Fruit fly (Drosophila melanogaster) whole organism, embryonic: ENCODE measurements around the gene CG8677.
A peak's percentile ranks its signal among the peaks of the same experiment; 100 is the strongest.

Source experiments
- Atf6 ChIP-seq: fragments of 200-800 bp; sonication (Bioruptor generic); IDR thresholded peaks from 2 replicates; pipeline ENCODE4 v1.3.6; 2022; ENCODE audit warnings: missing biosample characterization, missing genetic modification characterization
- CG10209 ChIP-seq: fragments of 200-800 bp; sonication (Bioruptor generic); optimal IDR thresholded peaks from 3 replicates; lab custom pipeline; 2017; ENCODE audit warnings: missing biosample characterization, mild to moderate bottlenecking, missing genetic modification characterization, missing genetic modification reagents
- CG10267 ChIP-seq: fragments of 200-800 bp; sonication (Bioruptor generic); optimal IDR thresholded peaks from 2 replicates; lab custom pipeline; 2018; ENCODE audit warnings: missing biosample characterization, mild to moderate bottlenecking, missing genetic modification characterization, moderate library complexity
- CG12391 ChIP-seq: fragments of 200-800 bp; sonication (Bioruptor generic); optimal IDR thresholded peaks from 3 replicates; lab custom pipeline; 2018; ENCODE audit warnings: missing biosample characterization, mild to moderate bottlenecking, missing genetic modification characterization, moderate library complexity
- CG13287 ChIP-seq: fragments of 200-800 bp; sonication (Bioruptor generic); IDR thresholded peaks from 2 replicates; pipeline ENCODE4 v1.3.6; 2022; ENCODE audit warnings: missing biosample characterization, missing genetic modification characterization; ENCODE audit not compliant: partially characterized antibody
- CG14441 ChIP-seq: fragments of 200-800 bp; sonication (Bioruptor generic); IDR thresholded peaks from 2 replicates; pipeline ENCODE4 v1.3.6; 2022; ENCODE audit warnings: missing biosample characterization, missing genetic modification characterization
- CG1602 ChIP-seq: fragments of 200-800 bp; sonication (Bioruptor generic); optimal IDR thresholded peaks from 3 replicates; lab custom pipeline; 2016; ENCODE audit warnings: missing biosample characterization, missing genetic modification characterization
- CG1647 ChIP-seq: fragments of 200-800 bp; sonication (Bioruptor generic); optimal IDR thresholded peaks from 3 replicates; lab custom pipeline; 2016; ENCODE audit warnings: missing biosample characterization, missing genetic modification characterization
- CG16863 ChIP-seq: fragments of 200-800 bp; sonication (Bioruptor generic); optimal IDR thresholded peaks from 3 replicates; lab custom pipeline; 2016; ENCODE audit warnings: missing biosample characterization, missing genetic modification characterization
- CG18011 ChIP-seq: fragments of 200-800 bp; sonication (Bioruptor generic); optimal IDR thresholded peaks from 2 replicates; lab custom pipeline; 2017; ENCODE audit warnings: missing biosample characterization, missing genetic modification characterization, mild to moderate bottlenecking, moderate library complexity, missing genotype
- CG1832 ChIP-seq: fragments of 200-800 bp; sonication (Bioruptor generic); optimal IDR thresholded peaks from 2 replicates; lab custom pipeline; 2017; ENCODE audit warnings: missing biosample characterization, mild to moderate bottlenecking, missing genetic modification characterization, inconsistent platforms
- CG30020 ChIP-seq: fragments of 200-800 bp; optimal IDR thresholded peaks from 2 replicates; lab custom pipeline; 2019; ENCODE audit warnings: missing biosample characterization, mild to moderate bottlenecking, missing genetic modification characterization, moderate library complexity
- CG32532 ChIP-seq: fragments of 200-800 bp; sonication (Bioruptor generic); IDR thresholded peaks from 2 replicates; pipeline ENCODE4 v1.3.6; 2022; ENCODE audit warnings: missing biosample characterization, missing genetic modification characterization
- CG33213 ChIP-seq: fragments of 200-800 bp; sonication (Bioruptor generic); optimal IDR thresholded peaks from 3 replicates; lab custom pipeline; 2016; ENCODE audit warnings: missing biosample characterization, missing genetic modification characterization
- CG8281 ChIP-seq: fragments of 200-800 bp; sonication (Bioruptor generic); optimal IDR thresholded peaks from 2 replicates; lab custom pipeline; 2018; ENCODE audit warnings: missing biosample characterization, mild to moderate bottlenecking, missing genetic modification characterization, moderate library complexity
- CG9437 ChIP-seq: fragments of 200-800 bp; sonication (Bioruptor generic); optimal IDR thresholded peaks from 2 replicates; lab custom pipeline; 2018; ENCODE audit warnings: missing biosample characterization, mild to moderate bottlenecking, missing genetic modification characterization
- CkIIα-i1 ChIP-seq: fragments of 200-800 bp; sonication (Bioruptor generic); IDR thresholded peaks from 2 replicates; pipeline ENCODE4 v1.3.6; 2022; ENCODE audit warnings: missing biosample characterization, missing genetic modification characterization
- Dbx ChIP-seq: fragments of 200-800 bp; sonication (Bioruptor generic); IDR thresholded peaks from 3 replicates; pipeline ENCODE4 v1.3.6; 2022; ENCODE audit warnings: missing biosample characterization, missing genetic modification characterization
- Ets97D ChIP-seq: fragments of 200-800 bp; sonication (Bioruptor generic); optimal IDR thresholded peaks from 3 replicates; lab custom pipeline; 2016; ENCODE audit warnings: missing biosample characterization, missing genetic modification characterization
- Hr3 ChIP-seq: fragments of 200-800 bp; sonication (Bioruptor generic); optimal IDR thresholded peaks from 3 replicates; lab custom pipeline; 2016; ENCODE audit warnings: missing biosample characterization, missing genetic modification characterization
- Hr39 ChIP-seq: fragments of >200 bp; optimal IDR thresholded peaks from 2 replicates; lab custom pipeline; 2017
- Lim3 ChIP-seq: fragments of 200-800 bp; sonication (Bioruptor generic); IDR thresholded peaks from 2 replicates; pipeline ENCODE4 v1.3.6; 2022; ENCODE audit warnings: missing biosample characterization, missing genetic modification characterization
- Med ChIP-seq: fragments of 200-800 bp; sonication (Bioruptor generic); peaks from one replicate; lab custom pipeline; 2016; ENCODE audit warnings: missing biosample characterization, missing genetic modification characterization, mild to moderate bottlenecking, inconsistent platforms, moderate library complexity
- NK7.1 ChIP-seq: fragments of 200-800 bp; sonication (Bioruptor generic); optimal IDR thresholded peaks from 3 replicates; lab custom pipeline; 2016; ENCODE audit warnings: missing biosample characterization, missing genetic modification characterization
- Ravus ChIP-seq: fragments of 200-800 bp; sonication (Bioruptor generic); IDR thresholded peaks from 2 replicates; pipeline ENCODE4 v1.3.6; 2022; ENCODE audit warnings: missing biosample characterization, missing genetic modification characterization
- Scr ChIP-seq: fragments of 200-800 bp; sonication (Bioruptor generic); IDR thresholded peaks from 2 replicates; pipeline ENCODE4 v1.3.6; 2022; ENCODE audit warnings: missing biosample characterization, missing genetic modification characterization; ENCODE audit not compliant: partially characterized antibody
- Sin3A ChIP-seq: fragments of >200 bp; optimal IDR thresholded peaks from 2 replicates; lab custom pipeline; 2018
- Taf1 ChIP-seq: fragments of 200-800 bp; sonication (Bioruptor generic); IDR thresholded peaks from 2 replicates; pipeline ENCODE4 v1.3.6; 2022; ENCODE audit warnings: missing biosample characterization, missing genetic modification characterization
- Tbp ChIP-seq: fragments of >200 bp; optimal IDR thresholded peaks from 2 replicates; lab custom pipeline; 2018; ENCODE audit warnings: missing biosample characterization, missing genetic modification characterization
- cg ChIP-seq: fragments of 200-800 bp; sonication (Bioruptor generic); optimal IDR thresholded peaks from 3 replicates; lab custom pipeline; 2019; ENCODE audit warnings: missing biosample characterization, mild to moderate bottlenecking, missing genetic modification characterization, moderate library complexity
- chn ChIP-seq: fragments of 200-800 bp; sonication (Bioruptor generic); optimal IDR thresholded peaks from 2 replicates; lab custom pipeline; 2016; ENCODE audit warnings: missing biosample characterization, missing genetic modification characterization
- ci ChIP-seq: fragments of 200-800 bp; sonication (Bioruptor generic); IDR thresholded peaks from 3 replicates; pipeline ENCODE4 v1.3.6; 2022; ENCODE audit warnings: missing biosample characterization, missing genetic modification characterization
- crp ChIP-seq, 2 experiments: fragments of 200-800 bp; sonication (Bioruptor generic); optimal IDR thresholded peaks; 2 replicates in 1 of 2; 3 replicates in 1 of 2; lab custom pipeline; 2017; ENCODE audit warnings: missing biosample characterization in 2 of 2, missing genetic modification characterization in 2 of 2, mild to moderate bottlenecking in 1 of 2, moderate library complexity in 1 of 2
- gcm ChIP-seq: fragments of 200-800 bp; sonication (Bioruptor generic); optimal IDR thresholded peaks from 2 replicates; lab custom pipeline; 2019; ENCODE audit warnings: missing biosample characterization, mild to moderate bottlenecking, missing genetic modification characterization, moderate library complexity
- grau ChIP-seq: fragments of 200-800 bp; optimal IDR thresholded peaks from 3 replicates; lab custom pipeline; 2019; ENCODE audit warnings: missing biosample characterization, mild to moderate bottlenecking, missing genetic modification characterization, moderate library complexity
- grn ChIP-seq: fragments of 200-800 bp; sonication (Bioruptor generic); optimal IDR thresholded peaks from 3 replicates; lab custom pipeline; 2017; ENCODE audit warnings: missing biosample characterization, missing genetic modification characterization
- jigr1 ChIP-seq: fragments of 200-800 bp; sonication (Bioruptor generic); IDR thresholded peaks from 3 replicates; pipeline ENCODE4 v1.3.6; 2022; ENCODE audit warnings: missing biosample characterization, missing genetic modification characterization
- lbe ChIP-seq: fragments of 200-800 bp; sonication (Bioruptor generic); optimal IDR thresholded peaks from 2 replicates; lab custom pipeline; 2016; ENCODE audit warnings: missing biosample characterization, mild to moderate bottlenecking, missing genetic modification characterization
- nmo ChIP-seq: fragments of 200-800 bp; sonication (Bioruptor generic); optimal IDR thresholded peaks from 2 replicates; lab custom pipeline; 2018; ENCODE audit warnings: missing biosample characterization, mild to moderate bottlenecking, missing genetic modification characterization, moderate library complexity
- row ChIP-seq: fragments of 200-800 bp; sonication (Bioruptor generic); IDR thresholded peaks from 3 replicates; pipeline ENCODE4 v1.3.6; 2022; ENCODE audit warnings: missing biosample characterization, missing genetic modification characterization
- schlank ChIP-seq: fragments of 200-800 bp; sonication (Bioruptor generic); optimal IDR thresholded peaks from 2 replicates; lab custom pipeline; 2018; ENCODE audit warnings: missing biosample characterization, mild to moderate bottlenecking, missing genetic modification characterization
- sens-2 ChIP-seq: fragments of 200-800 bp; sonication (Bioruptor generic); IDR thresholded peaks from 2 replicates; pipeline ENCODE4 v1.3.6; 2022; ENCODE audit warnings: missing biosample characterization, missing genetic modification characterization
- sima ChIP-seq: fragments of 200-800 bp; sonication (Bioruptor generic); optimal IDR thresholded peaks from 2 replicates; lab custom pipeline; 2016; ENCODE audit warnings: missing biosample characterization, missing genetic modification characterization
- so ChIP-seq: fragments of 200-800 bp; sonication (Bioruptor generic); IDR thresholded peaks from 3 replicates; pipeline ENCODE4 v1.3.6; 2022; ENCODE audit warnings: missing biosample characterization, missing genetic modification characterization
- sqz ChIP-seq: fragments of 200-800 bp; sonication (Bioruptor generic); optimal IDR thresholded peaks from 3 replicates; lab custom pipeline; 2018; ENCODE audit warnings: missing biosample characterization, mild to moderate bottlenecking, missing genetic modification characterization
- tio ChIP-seq: fragments of 200-800 bp; sonication (Bioruptor generic); optimal IDR thresholded peaks from 2 replicates; lab custom pipeline; 2017; ENCODE audit warnings: missing biosample characterization, missing genetic modification characterization, inconsistent platforms
- trem ChIP-seq: fragments of 200-800 bp; optimal IDR thresholded peaks from 3 replicates; lab custom pipeline; 2019; ENCODE audit warnings: missing biosample characterization, mild to moderate bottlenecking, missing genetic modification characterization, moderate library complexity
- twi ChIP-seq: fragments of 200-800 bp; optimal IDR thresholded peaks from 2 replicates; lab custom pipeline; 2019; ENCODE audit warnings: missing biosample characterization, mild to moderate bottlenecking, missing genetic modification characterization, moderate library complexity
- vvl ChIP-seq: fragments of 200-800 bp; sonication (Bioruptor generic); IDR thresholded peaks from 2 replicates; pipeline ENCODE4 v1.3.6; 2022; ENCODE audit warnings: missing biosample characterization, missing genetic modification characterization
- zen ChIP-seq: fragments of 200-800 bp; sonication (Bioruptor generic); optimal IDR thresholded peaks from 3 replicates; lab custom pipeline; 2018; ENCODE audit warnings: missing biosample characterization, mild to moderate bottlenecking, missing genetic modification characterization, moderate library complexity

The CG8677 gene

dm6 chr2L:21262832-21263231 lies 41.7 kb downstream of the CG8677 start, which contains the start of gene CG8671 (continued):
- TF ChIP-seq CG33213 (GFP tag; lab: Kevin White, UChicago) (peak; percentile 39), zen (tag; lab: Kevin White, UChicago) (peak; percentile 44), CG30020 (tag; lab: Kevin White, UChicago) (peak; percentile 53), CkIIα-i1 (GFP tag; lab: Robert Waterston, UW) (no peak), sqz (GFP tag; lab: Kevin White, UChicago) (peak; percentile 85), CG10267 (tag; lab: Kevin White, UChicago) (peak; percentile 36), CG12391 (peak; percentile 30), CG13287 (GFP tag; lab: Robert Waterston, UW) (peak; percentile 47; the same call in 1 of the 2 replicates), grau (tag; lab: Kevin White, UChicago) (peak; percentile 40), crp (GFP tag; optimal IDR thresholded peaks at IDR 0.05; lab: Kevin White, UChicago) (peak in 1 of 2 experiments; percentile 4), CG16863 (GFP tag; lab: Kevin White, UChicago) (no peak), Lim3 (no peak), gcm (GFP tag; lab: Kevin White, UChicago) (peak; percentile 19), trem (peak; percentile 34), CG14441 (0 out of 2 replicates have a peak, but pooled peaks have one; percentile 12), Sin3A (lab: Kevin White, UChicago) (peak; percentile 33), schlank (tag; lab: Kevin White, UChicago) (no peak), jigr1 (GFP tag; lab: Robert Waterston, UW) (no peak), Scr (GFP tag; lab: Robert Waterston, UW) (0 out of 2 replicates have a peak, but pooled peaks have one; percentile 6), twi (tag; lab: Kevin White, UChicago) (no peak), ci (GFP tag; lab: Robert Waterston, UW) (no peak), Ets97D (GFP tag; lab: Kevin White, UChicago) (peak; percentile 44), Dbx (GFP tag; lab: Robert Waterston, UW) (no peak), nmo (GFP tag; lab: Kevin White, UChicago) (peak; percentile 28)

- TF ChIP-seq chn (peak; percentile 23), Med (peak; percentile 76), CG8281 (no peak), grn (GFP tag; lab: Kevin White, UChicago) (no peak), cg (GFP tag; lab: Kevin White, UChicago) (peak; percentile 54), CG1647 (GFP tag; lab: Kevin White, UChicago) (no peak), CG1602 (peak; percentile 5), so (GFP tag; lab: Robert Waterston, UW) (no peak), Taf1 (GFP tag; lab: Robert Waterston, UW) (no peak), CG10209 (GFP tag; lab: Kevin White, UChicago) (peak; percentile 55), CG9437 (GFP tag; lab: Kevin White, UChicago) (peak; percentile 14), NK7.1 (no peak), row (peak; percentile 70; the same call in 2 of the 3 replicates), sima (GFP tag; lab: Kevin White, UChicago) (peak; percentile 18), sens-2 (GFP tag; lab: Robert Waterston, UW) (no peak), Atf6 (GFP tag; lab: Robert Waterston, UW) (peak; percentile 43; the same call in 1 of the 2 replicates), Hr39 (lab: Kevin White, UChicago) (no peak), CG32532 (0 out of 2 replicates have a peak, but pooled peaks have one; percentile 14), tio (GFP tag; lab: Kevin White, UChicago) (peak; percentile 12), CG1832 (GFP tag; lab: Kevin White, UChicago) (no peak), vvl (GFP tag; lab: Robert Waterston, UW) (no peak; the same call in 1 of the 2 replicates), Tbp (GFP tag; lab: Kevin White, UChicago) (no peak), Hr3 (GFP tag; lab: Kevin White, UChicago) (peak; percentile 6), CG18011 (GFP tag; lab: Kevin White, UChicago) (no peak), Ravus (GFP tag; lab: Robert Waterston, UW) (no peak), crp (GFP tag; optimal IDR thresholded peaks at IDR 0.05; lab: Kevin White, UChicago) (peak in 1 of 2 experiments; percentile 68), lbe (peak; percentile 10)
These were observed 42.5 kb downstream of the CG8677 start for dm6 chr2L:21263470-21264146.
